Fruit fly (Drosophila melanogaster) whole organism, embryonic: Measurements from ENCODE around the gene Mekk1.

Experiments
- Abd-B ChIP-seq: fragments of 200-800 bp; sonication (Bioruptor generic); optimal IDR thresholded peaks from 2 replicates; lab custom pipeline; 2018; ENCODE audit warnings: missing biosample characterization, mild to moderate bottlenecking, missing genetic modification characterization, moderate library complexity
- Adf1 ChIP-seq: fragments of 200-800 bp; sonication (Bioruptor generic); IDR thresholded peaks from 2 replicates; pipeline ENCODE4 v1.3.6; 2022; ENCODE audit warnings: missing biosample characterization, missing genetic modification characterization
- B-H2 ChIP-seq: fragments of 200-800 bp; sonication (Bioruptor generic); optimal IDR thresholded peaks from 2 replicates; lab custom pipeline; 2018; ENCODE audit warnings: missing biosample characterization, mild to moderate bottlenecking, missing genetic modification characterization
- Bdp1 ChIP-seq: fragments of 200-800 bp; sonication (Bioruptor generic); optimal IDR thresholded peaks from 3 replicates; lab custom pipeline; 2016; ENCODE audit warnings: missing biosample characterization, missing genetic modification characterization
- CG10147 ChIP-seq: fragments of 200-800 bp; sonication (Bioruptor generic); optimal IDR thresholded peaks from 2 replicates; lab custom pipeline; 2019; ENCODE audit warnings: missing biosample characterization, mild to moderate bottlenecking, missing genetic modification characterization, moderate library complexity
- CG10267 ChIP-seq: fragments of 200-800 bp; sonication (Bioruptor generic); optimal IDR thresholded peaks from 2 replicates; lab custom pipeline; 2018; ENCODE audit warnings: missing biosample characterization, mild to moderate bottlenecking, missing genetic modification characterization, moderate library complexity
- CG10321 ChIP-seq: fragments of 200-800 bp; sonication (Bioruptor generic); IDR thresholded peaks from 2 replicates; pipeline ENCODE4 v1.3.6; 2022; ENCODE audit warnings: missing biosample characterization, missing genetic modification characterization
- CG11398 ChIP-seq: fragments of 200-800 bp; sonication (Bioruptor generic); optimal IDR thresholded peaks from 2 replicates; lab custom pipeline; 2016; ENCODE audit warnings: missing biosample characterization, missing genetic modification characterization
- CG14014 ChIP-seq: fragments of 200-800 bp; sonication (Bioruptor generic); IDR thresholded peaks from 2 replicates; pipeline ENCODE4 v1.3.6; 2022; ENCODE audit warnings: missing biosample characterization, missing genetic modification characterization
- CG14441 ChIP-seq: fragments of 200-800 bp; sonication (Bioruptor generic); IDR thresholded peaks from 2 replicates; pipeline ENCODE4 v1.3.6; 2022; ENCODE audit warnings: missing biosample characterization, missing genetic modification characterization
- CG1602 ChIP-seq: fragments of 200-800 bp; sonication (Bioruptor generic); optimal IDR thresholded peaks from 3 replicates; lab custom pipeline; 2016; ENCODE audit warnings: missing biosample characterization, missing genetic modification characterization
- CG17361 ChIP-seq: fragments of 200-800 bp; sonication (Bioruptor generic); IDR thresholded peaks from 3 replicates; pipeline ENCODE4 v1.3.6; 2022; ENCODE audit warnings: missing biosample characterization, missing genetic modification characterization
- CG18262 ChIP-seq: fragments of 200-800 bp; optimal IDR thresholded peaks from 3 replicates; lab custom pipeline; 2019; ENCODE audit warnings: missing biosample characterization, mild to moderate bottlenecking, missing genetic modification characterization, moderate library complexity
- CG18764 ChIP-seq: fragments of 200-800 bp; sonication (Bioruptor generic); optimal IDR thresholded peaks from 3 replicates; lab custom pipeline; 2016; ENCODE audit warnings: missing biosample characterization, missing genetic modification characterization
- CG2199 ChIP-seq: fragments of 200-800 bp; sonication (Bioruptor generic); IDR thresholded peaks from 3 replicates; pipeline ENCODE4 v1.3.6; 2022; ENCODE audit warnings: missing biosample characterization, missing genetic modification characterization
- CG2889 ChIP-seq: fragments of 200-800 bp; sonication (Bioruptor generic); IDR thresholded peaks from 3 replicates; pipeline ENCODE4 v1.3.6; 2022; ENCODE audit warnings: missing biosample characterization, missing genetic modification characterization
- CG32772 ChIP-seq: fragments of 200-800 bp; sonication (Bioruptor generic); IDR thresholded peaks from 2 replicates; pipeline ENCODE4 v1.3.6; 2022; ENCODE audit warnings: missing biosample characterization, missing genetic modification characterization
- CG6254 ChIP-seq: fragments of 200-800 bp; sonication (Bioruptor generic); optimal IDR thresholded peaks from 3 replicates; lab custom pipeline; 2017; ENCODE audit warnings: mild to moderate bottlenecking, missing biosample characterization, missing genetic modification reagents, missing genetic modification characterization
- CG8089 ChIP-seq: fragments of 200-800 bp; sonication (Bioruptor generic); optimal IDR thresholded peaks from 3 replicates; lab custom pipeline; 2016; ENCODE audit warnings: missing biosample characterization, missing genetic modification characterization
- Chrac-16 ChIP-seq: fragments of 200-800 bp; sonication (Bioruptor generic); optimal IDR thresholded peaks from 3 replicates; lab custom pipeline; 2016; ENCODE audit warnings: missing biosample characterization, missing genetic modification characterization
- D ChIP-seq, 2 experiments: fragments of 200-800 bp in 1 of 2; fragments of >200 bp in 1 of 2; sonication (Bioruptor generic) in 1 of 2; optimal IDR thresholded peaks; 2 replicates in 1 of 2; 3 replicates in 1 of 2; lab custom pipeline; 2017; ENCODE audit warnings: mild to moderate bottlenecking in 1 of 2, missing biosample characterization in 1 of 2, missing genetic modification characterization in 1 of 2, missing genetic modification reagents in 1 of 2
- Doc3 ChIP-seq: fragments of 200-800 bp; sonication (Bioruptor generic); IDR thresholded peaks from 3 replicates; pipeline ENCODE4 v1.3.6; 2022; ENCODE audit warnings: missing biosample characterization, missing genetic modification characterization; ENCODE audit not compliant: partially characterized antibody
- Ets97D ChIP-seq: fragments of 200-800 bp; sonication (Bioruptor generic); optimal IDR thresholded peaks from 3 replicates; lab custom pipeline; 2016; ENCODE audit warnings: missing biosample characterization, missing genetic modification characterization
- Hand ChIP-seq: fragments of 200-800 bp; sonication (Bioruptor generic); optimal IDR thresholded peaks from 2 replicates; lab custom pipeline; 2017; ENCODE audit warnings: mild to moderate bottlenecking, missing biosample characterization, missing genetic modification reagents, missing genetic modification characterization
- MBD-R2 ChIP-seq: fragments of 200-800 bp; sonication (Bioruptor generic); IDR thresholded peaks from 2 replicates; pipeline ENCODE4 v1.3.6; 2022; ENCODE audit warnings: missing biosample characterization, missing genetic modification characterization
- Meics ChIP-seq: fragments of 200-800 bp; sonication (Bioruptor generic); optimal IDR thresholded peaks from 2 replicates; lab custom pipeline; 2017; ENCODE audit warnings: missing biosample characterization, mild to moderate bottlenecking, missing genetic modification characterization
- Mes4 ChIP-seq: fragments of 200-800 bp; sonication (Bioruptor generic); optimal IDR thresholded peaks from 2 replicates; lab custom pipeline; 2016; ENCODE audit warnings: missing biosample characterization, missing genetic modification characterization
- Opbp ChIP-seq: fragments of 200-800 bp; sonication (Bioruptor generic); IDR thresholded peaks from 3 replicates; pipeline ENCODE4 v1.3.6; 2022; ENCODE audit warnings: missing biosample characterization, missing genetic modification characterization; ENCODE audit not compliant: partially characterized antibody
- Trl ChIP-seq, 3 experiments: fragments of >200 bp in 2 of 3; fragments of 200-800 bp in 1 of 3; sonication (Bioruptor generic) in 1 of 3; optimal IDR thresholded peaks; 2 replicates in 1 of 3; 3 replicates in 2 of 3; lab custom pipeline; 2016 to 2017; ENCODE audit warnings: missing biosample characterization in 1 of 3, missing genetic modification characterization in 1 of 3
- ato ChIP-seq: fragments of 200-800 bp; sonication (Bioruptor generic); IDR thresholded peaks from 2 replicates; pipeline ENCODE4 v1.3.6; 2022; ENCODE audit warnings: missing biosample characterization, missing genetic modification characterization; ENCODE audit not compliant: partially characterized antibody
- cad ChIP-seq: fragments of >200 bp; optimal IDR thresholded peaks from 2 replicates; lab custom pipeline; 2017; ENCODE audit warnings: missing biosample characterization, missing genetic modification characterization
- caup ChIP-seq: fragments of 200-800 bp; sonication (Bioruptor generic); optimal IDR thresholded peaks from 3 replicates; lab custom pipeline; 2017; ENCODE audit warnings: missing biosample characterization, mild to moderate bottlenecking, missing genetic modification characterization, moderate library complexity; ENCODE audit not compliant: severe bottlenecking
- chn ChIP-seq: fragments of 200-800 bp; sonication (Bioruptor generic); optimal IDR thresholded peaks from 2 replicates; lab custom pipeline; 2016; ENCODE audit warnings: missing biosample characterization, missing genetic modification characterization
- dati ChIP-seq: fragments of 200-800 bp; sonication (Bioruptor generic); IDR thresholded peaks from 2 replicates; pipeline ENCODE4 v1.3.6; 2022; ENCODE audit warnings: missing biosample characterization, missing genetic modification characterization
- gfzf ChIP-seq: fragments of 200-800 bp; sonication (Bioruptor generic); optimal IDR thresholded peaks from 2 replicates; lab custom pipeline; 2016; ENCODE audit warnings: missing biosample characterization, mild to moderate bottlenecking, missing genetic modification characterization, moderate library complexity
- hb ChIP-seq: fragments of 200-800 bp; sonication (Bioruptor generic); IDR thresholded peaks from 3 replicates; pipeline ENCODE4 v1.3.6; 2022; ENCODE audit warnings: missing biosample characterization, missing genetic modification characterization; ENCODE audit not compliant: partially characterized antibody
- klu ChIP-seq: fragments of 200-800 bp; sonication (Bioruptor generic); IDR thresholded peaks from 2 replicates; pipeline ENCODE4 v1.3.6; 2022; ENCODE audit warnings: missing biosample characterization, missing genetic modification characterization
- lilli ChIP-seq: fragments of 200-800 bp; sonication (Bioruptor generic); optimal IDR thresholded peaks from 3 replicates; lab custom pipeline; 2016; ENCODE audit warnings: missing biosample characterization, missing genetic modification characterization
- lov ChIP-seq, 2 experiments: fragments of 200-800 bp in 1 of 2; fragments of >200 bp in 1 of 2; sonication (Bioruptor generic) in 1 of 2; IDR thresholded peaks in 1 of 2; optimal IDR thresholded peaks in 1 of 2; 2 replicates in 1 of 2; 3 replicates in 1 of 2; pipeline versions ENCODE4 v1.3.6 to Lab custom; 2017 to 2022; ENCODE audit warnings: missing biosample characterization in 1 of 2, missing genetic modification characterization in 1 of 2
- psq ChIP-seq: fragments of 200-800 bp; sonication (Bioruptor generic); optimal IDR thresholded peaks from 2 replicates; lab custom pipeline; 2017; ENCODE audit warnings: missing biosample characterization, missing genetic modification characterization
- seq ChIP-seq: fragments of 200-800 bp; sonication (Bioruptor generic); IDR thresholded peaks from 2 replicates; pipeline ENCODE4 v1.3.6; 2022; ENCODE audit warnings: missing biosample characterization, missing genetic modification characterization
- shn ChIP-seq: fragments of 200-800 bp; sonication (Bioruptor generic); optimal IDR thresholded peaks from 3 replicates; lab custom pipeline; 2016; ENCODE audit warnings: missing biosample characterization, missing genetic modification characterization
- ssp ChIP-seq: fragments of 200-800 bp; sonication (Bioruptor generic); IDR thresholded peaks from 2 replicates; pipeline ENCODE4 v1.3.6; 2022; ENCODE audit warnings: missing biosample characterization, missing genetic modification characterization
- tio ChIP-seq: fragments of 200-800 bp; sonication (Bioruptor generic); optimal IDR thresholded peaks from 2 replicates; lab custom pipeline; 2017; ENCODE audit warnings: missing biosample characterization, missing genetic modification characterization, inconsistent platforms
- ttk ChIP-seq: fragments of 200-800 bp; sonication (Bioruptor generic); IDR thresholded peaks from 2 replicates; pipeline ENCODE4 v2.1.2; 2022; ENCODE audit warnings: missing biosample characterization, missing genetic modification characterization
- unpg ChIP-seq: fragments of 200-800 bp; sonication (Bioruptor generic); optimal IDR thresholded peaks from 3 replicates; lab custom pipeline; 2018; ENCODE audit warnings: missing biosample characterization, mild to moderate bottlenecking, missing genetic modification characterization, moderate library complexity
- vnd ChIP-seq: fragments of 200-800 bp; sonication (Bioruptor generic); IDR thresholded peaks from 3 replicates; pipeline ENCODE4 v1.3.6; 2022; ENCODE audit warnings: missing biosample characterization, missing genetic modification characterization; ENCODE audit not compliant: partially characterized antibody
- zf30C ChIP-seq: fragments of 200-800 bp; sonication (Bioruptor generic); optimal IDR thresholded peaks from 3 replicates; lab custom pipeline; 2018; ENCODE audit warnings: missing biosample characterization, mild to moderate bottlenecking, missing genetic modification characterization

The Mekk1 gene

dm6 chr3R:18719767-18720341, 23.5 kb downstream of the Mekk1 start (continued):
- no peak for TF ChIP-seq lov (optimal IDR thresholded peaks at IDR 0.05; lab: Kevin White, UChicago)
- 0 out of 3 replicates have a peak, but pooled peaks have one; percentile 12 for TF ChIP-seq lov (GFP tag; IDR thresholded peaks at IDR 0.05; lab: Robert Waterston, UW)
- no peak for TF ChIP-seq cad (GFP tag; lab: Kevin White, UChicago)
- TF ChIP-seq unpg (GFP tag; lab: Kevin White, UChicago): peak; percentile 87
- peak; percentile 81 for TF ChIP-seq Abd-B (GFP tag; lab: Kevin White, UChicago)
- peak; percentile 63 for TF ChIP-seq dati (GFP tag; lab: Robert Waterston, UW)
- TF ChIP-seq hb: no peak
- peak; percentile 66 for TF ChIP-seq Adf1 (GFP tag; lab: Robert Waterston, UW)
- TF ChIP-seq ttk (GFP tag; lab: Robert Waterston, UW): no peak; the same call in none of the 2 replicates
- TF ChIP-seq shn (GFP tag; lab: Kevin White, UChicago): peak; percentile 29
- peak; percentile 57 for TF ChIP-seq CG18764 (GFP tag; lab: Kevin White, UChicago)
- TF ChIP-seq CG14441 (GFP tag; lab: Robert Waterston, UW): peak; percentile 84; the same call in 1 of the 2 replicates
- peak; percentile 69; the same call in 2 of the 3 replicates for TF ChIP-seq CG2889 (GFP tag; lab: Robert Waterston, UW)
- peak; percentile 91 for TF ChIP-seq CG17361
- TF ChIP-seq caup: peak; percentile 90
- TF ChIP-seq B-H2: peak; percentile 93
- TF ChIP-seq lilli (GFP tag; lab: Kevin White, UChicago): peak; percentile 88
- no peak for TF ChIP-seq vnd (GFP tag; lab: Robert Waterston, UW)
- TF ChIP-seq zf30C: peak; percentile 82
- no peak for TF ChIP-seq D (optimal IDR thresholded peaks at IDR 0.05; lab: Kevin White, UChicago)
- peak; percentile 81 for TF ChIP-seq D (GFP tag; optimal IDR thresholded peaks at IDR 0.05; lab: Kevin White, UChicago)
- TF ChIP-seq CG2199 (GFP tag; lab: Robert Waterston, UW): no peak
- peak; percentile 68 for TF ChIP-seq CG8089
- TF ChIP-seq CG10147 (GFP tag; lab: Kevin White, UChicago): peak; percentile 91
- peak; percentile 66 for TF ChIP-seq tio (GFP tag; lab: Kevin White, UChicago)
- TF ChIP-seq Meics (GFP tag; lab: Kevin White, UChicago): peak; percentile 88
- peak; percentile 76 for TF ChIP-seq CG10267 (tag; lab: Kevin White, UChicago)
- TF ChIP-seq psq (GFP tag; lab: Kevin White, UChicago): peak; percentile 16
- TF ChIP-seq CG14014 (GFP tag; lab: Robert Waterston, UW): peak; percentile 90
- TF ChIP-seq seq: peak; percentile 89
- TF ChIP-seq Mes4 (GFP tag; lab: Kevin White, UChicago): peak; percentile 72
- no peak for TF ChIP-seq Doc3 (GFP tag; lab: Robert Waterston, UW)
- peak; percentile 76 for TF ChIP-seq CG32772 (GFP tag; lab: Robert Waterston, UW)
- TF ChIP-seq Ets97D (GFP tag; lab: Kevin White, UChicago): peak; percentile 37
- TF ChIP-seq ssp: peak; percentile 60
- TF ChIP-seq CG6254 (GFP tag; lab: Kevin White, UChicago): peak; percentile 62
- peak; percentile 90 for TF ChIP-seq CG18262 (tag; lab: Kevin White, UChicago)
- TF ChIP-seq Trl (optimal IDR thresholded peaks at IDR 0.05; lab: Kevin White, UChicago): no peak
- TF ChIP-seq Trl (GFP tag; optimal IDR thresholded peaks at IDR 0.05; lab: Kevin White, UChicago): peak; percentile 71
- peak; percentile 58 for TF ChIP-seq CG11398
- TF ChIP-seq Opbp (GFP tag; lab: Robert Waterston, UW): no peak
- peak; percentile 73 for TF ChIP-seq Chrac-16 (GFP tag; lab: Kevin White, UChicago)
- peak; percentile 56 for TF ChIP-seq CG10321 (GFP tag; lab: Robert Waterston, UW)
- peak; percentile 60; the same call in 1 of the 2 replicates for TF ChIP-seq MBD-R2 (GFP tag; lab: Robert Waterston, UW)
- TF ChIP-seq klu (GFP tag; lab: Robert Waterston, UW): peak; percentile 63; the same call in 1 of the 2 replicates
- no peak for TF ChIP-seq ato (GFP tag; lab: Robert Waterston, UW)
- TF ChIP-seq gfzf (GFP tag; lab: Kevin White, UChicago): no peak
- TF ChIP-seq chn (GFP tag; lab: Kevin White, UChicago): peak; percentile 70
- peak; percentile 65 for TF ChIP-seq Bdp1 (GFP tag; lab: Kevin White, UChicago)
- peak; percentile 94 for TF ChIP-seq Hand (GFP tag; lab: Kevin White, UChicago)
- TF ChIP-seq CG1602 (GFP tag; lab: Kevin White, UChicago): peak; percentile 73
